Worm (Caenorhabditis elegans) whole organism, early embryonic: Measurements from ENCODE around the gene C15B12.3.

Source experiments
- ceh-13 ChIP-seq: fragments of 200-800 bp; sonication (Bioruptor generic); optimal IDR thresholded peaks from 2 replicates; lab custom pipeline; 2018; ENCODE audit warnings: mild to moderate bottlenecking, missing genetic modification characterization, missing compliant biosample characterization
- ets-7 ChIP-seq: sonication (generic microtip); optimal IDR thresholded peaks from 2 replicates; lab custom pipeline; 2016; ENCODE audit warnings: missing genotype, missing genetic modification characterization, missing compliant biosample characterization
- flt-1 ChIP-seq: fragments of 200-800 bp; sonication (Bioruptor generic); IDR thresholded peaks from 2 replicates; pipeline ENCODE4 v1.3.6; 2022; ENCODE audit warnings: missing genetic modification characterization, missing compliant biosample characterization
- tbx-37 ChIP-seq: fragments of 200-800 bp; sonication (Bioruptor generic); conservative IDR thresholded peaks from 2 replicates; pipeline ENCODE4 v1.3.6; 2022; ENCODE audit warnings: missing genetic modification reagents, missing genetic modification characterization, missing compliant biosample characterization

- no peak for TF ChIP-seq ceh-13 (GFP tag; lab: Kevin White, UChicago)
- no peak for TF ChIP-seq ets-7
- no peak for TF ChIP-seq flt-1 (GFP tag; lab: Robert Waterston, UW)
- TF ChIP-seq tbx-37 (GFP tag; lab: Robert Waterston, UW) = no peak
Measured at ce11 chrX:6430510-6430909, 36.9 kb downstream of the C15B12.3 start, which contains the start of gene ctsa-2.
